Fruit fly (Drosophila melanogaster): ENCODE data around the gene snsl.

Gene snsl

DNA sequence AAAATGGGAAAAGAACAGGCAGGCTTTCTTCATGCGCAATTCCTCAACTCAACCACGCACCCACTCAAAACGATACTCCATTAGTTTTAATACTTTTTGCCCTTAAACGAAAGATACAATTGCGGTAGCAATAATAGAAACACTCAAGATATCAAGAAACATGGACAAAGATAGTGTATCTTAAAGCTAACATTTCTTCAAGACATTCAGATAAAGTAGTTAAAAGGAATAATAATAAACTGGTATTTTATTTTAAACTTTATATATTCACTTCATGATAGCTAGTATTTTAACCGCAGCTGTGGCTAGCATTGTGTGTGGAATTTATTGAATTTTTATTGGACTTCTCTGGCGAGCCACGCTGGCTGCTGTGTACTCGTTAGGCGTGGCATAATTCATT, 50.4 kb downstream of the snsl start (continued):
- TF ChIP-seq NC2β (GFP tag; optimal IDR thresholded peaks at IDR 0.05) (no peak), hkb (optimal IDR thresholded peaks at IDR 0.05) (no peak), hkb (GFP tag; IDR thresholded peaks at IDR 0.05) (peak; percentile 68), tx (GFP tag; optimal IDR thresholded peaks at IDR 0.05) (no peak), MBD-R2 (GFP tag; IDR thresholded peaks at IDR 0.05) (no peak), Tbp (GFP tag; optimal IDR thresholded peaks at IDR 0.05) (no peak), Usf (GFP tag; optimal IDR thresholded peaks at IDR 0.05) (no peak), trh (GFP tag; optimal IDR thresholded peaks at IDR 0.05) (no peak), CG11560 (tag; IDR thresholded peaks at IDR 0.05) (no peak), CG30020 (tag; optimal IDR thresholded peaks at IDR 0.05) (no peak), chm (GFP tag; IDR thresholded peaks at IDR 0.05) (peak; percentile 67; the same call in 1 of the 2 replicates), hth (optimal IDR thresholded peaks at IDR 0.05) (no peak), crp (GFP tag; optimal IDR thresholded peaks at IDR 0.05) (no peak), mirr (GFP tag; optimal IDR thresholded peaks at IDR 0.05) (no peak), CG10209 (GFP tag; optimal IDR thresholded peaks at IDR 0.05) (peak; percentile 43), slp2 (GFP tag; optimal IDR thresholded peaks at IDR 0.05) (no peak), CG12155 (GFP tag; optimal IDR thresholded peaks at IDR 0.05) (no peak), dpn (GFP tag; optimal IDR thresholded peaks at IDR 0.05) (peak in 1 of 2 experiments; percentile 43), CG32772 (GFP tag; IDR thresholded peaks at IDR 0.05) (peak; percentile 64; the same call in 1 of the 2 replicates), CG7928 (GFP tag; optimal IDR thresholded peaks at IDR 0.05) (no peak), chinmo (GFP tag; IDR thresholded peaks at IDR 0.05; ENCODE audit: partially characterized antibody) (no peak), D19A (tag; optimal IDR thresholded peaks at IDR 0.05) (peak; percentile 50), prd (optimal IDR thresholded peaks at IDR 0.05) (no peak), prd (GFP tag; IDR thresholded peaks at IDR 0.05) (peak; percentile 64; the same call in 2 of the 3 replicates), h (optimal IDR thresholded peaks at IDR 0.05) (no peak), Dek (tag; optimal IDR thresholded peaks at IDR 0.05) (peak; percentile 58), Ets97D (GFP tag; optimal IDR thresholded peaks at IDR 0.05) (no peak), pho (GFP tag; optimal IDR thresholded peaks at IDR 0.05) (no peak), sob (GFP tag; IDR thresholded peaks at IDR 0.05) (no peak), Ets65A (GFP tag) (no peak), seq (GFP tag; IDR thresholded peaks at IDR 0.05) (0 out of 2 replicates have a peak, but pooled peaks have one; percentile 16), CG7963 (GFP tag; IDR thresholded peaks at IDR 0.05; ENCODE audit: partially characterized antibody) (no peak), CG6854 (GFP tag; optimal IDR thresholded peaks at IDR 0.05) (peak; percentile 23), CG15011 (GFP tag; optimal IDR thresholded peaks at IDR 0.05) (peak; percentile 45), al (GFP tag; IDR thresholded peaks at IDR 0.05) (no peak), cad (GFP tag; optimal IDR thresholded peaks at IDR 0.05) (no peak), fu2 (GFP tag; optimal IDR thresholded peaks at IDR 0.05) (no peak), tio (GFP tag; optimal IDR thresholded peaks at IDR 0.05) (peak; percentile 63), CG7271 (tag; optimal IDR thresholded peaks at IDR 0.05) (no peak), az2 (GFP tag; optimal IDR thresholded peaks at IDR 0.05) (peak; percentile 60), CG18619 (GFP tag; optimal IDR thresholded peaks at IDR 0.05) (peak; percentile 5), CG4820 (GFP tag; optimal IDR thresholded peaks at IDR 0.05) (peak; percentile 6), br (optimal IDR thresholded peaks at IDR 0.05) (no peak), crc (GFP tag; optimal IDR thresholded peaks at IDR 0.05) (no peak), CG12071 (GFP tag; optimal IDR thresholded peaks at IDR 0.05) (peak; percentile 52), CG3726 (GFP tag; IDR thresholded peaks at IDR 0.05) (no peak), Adf1 (GFP tag; IDR thresholded peaks at IDR 0.05) (no peak), CG17612 (GFP tag; IDR thresholded peaks at IDR 0.05) (no peak), pros (GFP tag; optimal IDR thresholded peaks at IDR 0.05) (no peak), CG17829 (tag; optimal IDR thresholded peaks at IDR 0.05) (peak; percentile 70), oc (tag; optimal IDR thresholded peaks at IDR 0.05) (peak; percentile 39), CG1647 (GFP tag; optimal IDR thresholded peaks at IDR 0.05) (no peak), HmgZ (tag; optimal IDR thresholded peaks at IDR 0.05) (peak; percentile 35), amos (GFP tag; IDR thresholded peaks at IDR 0.05; ENCODE audit: partially characterized antibody) (no peak)

Measured in whole organism, embryonic.